Fruit fly (Drosophila melanogaster): ENCODE data around the gene bru3.

The bru3 gene

dm6 chr3L:13513112-13513538 lies 290.1 kb downstream of the bru3 start, which contains the start of the genes Vps36 and Liprin-beta (continued):
- peak; percentile 97 for TF ChIP-seq CG2120 (GFP tag; optimal IDR thresholded peaks at IDR 0.05)
- TF ChIP-seq Dek (tag; optimal IDR thresholded peaks at IDR 0.05): peak; percentile 87
- peak; percentile 85 for TF ChIP-seq Oaz (GFP tag; IDR thresholded peaks at IDR 0.05)
- TF ChIP-seq pita (GFP tag; optimal IDR thresholded peaks at IDR 0.05): no peak
- TF ChIP-seq sna (GFP tag; IDR thresholded peaks at IDR 0.05; ENCODE audit: partially characterized antibody): peak; percentile 99
- TF ChIP-seq psq (GFP tag; optimal IDR thresholded peaks at IDR 0.05): peak; percentile 75
- peak; percentile 93 for TF ChIP-seq Gug (GFP tag; IDR thresholded peaks at IDR 0.05)
- no peak for TF ChIP-seq CG11504 (tag; optimal IDR thresholded peaks at IDR 0.05)
- peak; percentile 93 for TF ChIP-seq Dbx (GFP tag; IDR thresholded peaks at IDR 0.05)
- TF ChIP-seq org-1 (GFP tag; optimal IDR thresholded peaks at IDR 0.05): peak; percentile 5
- peak; percentile 72 for TF ChIP-seq Dref (GFP tag; IDR thresholded peaks at IDR 0.05)
- TF ChIP-seq GATAe (GFP tag; conservative IDR thresholded peaks at IDR 0.05): peak; percentile 61; the same call in 1 of the 2 replicates
- peak; percentile 94 for TF ChIP-seq Dip3 (GFP tag; optimal IDR thresholded peaks at IDR 0.05)
- TF ChIP-seq CG8290 (GFP tag; optimal IDR thresholded peaks at IDR 0.05): no peak
- peak in 1 of 2 experiments; percentile 22 for TF ChIP-seq CG8290 (tag; optimal IDR thresholded peaks at IDR 0.05)
- peak; percentile 4 for TF ChIP-seq TFAM (GFP tag; optimal IDR thresholded peaks at IDR 0.05)
- TF ChIP-seq pan (optimal IDR thresholded peaks at IDR 0.05): no peak
- peak in 1 of 2 experiments; percentile 84 for TF ChIP-seq pan (GFP tag; optimal IDR thresholded peaks at IDR 0.05 in 1 of 2, IDR thresholded peaks at IDR 0.05 in 1 of 2)
- no peak for TF ChIP-seq sd (tag; optimal IDR thresholded peaks at IDR 0.05)
- TF ChIP-seq CG30431 (GFP tag; optimal IDR thresholded peaks at IDR 0.05): peak; percentile 71
- TF ChIP-seq pzg (GFP tag; optimal IDR thresholded peaks at IDR 0.05): peak; percentile 77
- TF ChIP-seq CG10321 (GFP tag; IDR thresholded peaks at IDR 0.05): 0 out of 2 replicates have a peak, but pooled peaks have one; percentile 51
- peak; percentile 87 for TF ChIP-seq CG2712 (tag; optimal IDR thresholded peaks at IDR 0.05)
- peak; percentile 77 for TF ChIP-seq ems (GFP tag; optimal IDR thresholded peaks at IDR 0.05)
- no peak for TF ChIP-seq CG10565 (GFP tag; optimal IDR thresholded peaks at IDR 0.05)
- TF ChIP-seq salm (tag; optimal IDR thresholded peaks at IDR 0.05): peak; percentile 42
- peak; percentile 83 for TF ChIP-seq CG17328 (GFP tag; IDR thresholded peaks at IDR 0.05)
- TF ChIP-seq CG3281 (GFP tag; optimal IDR thresholded peaks at IDR 0.05): no peak
- peak; percentile 91 for TF ChIP-seq CG32772 (GFP tag; IDR thresholded peaks at IDR 0.05)
- TF ChIP-seq ab (GFP tag; optimal IDR thresholded peaks at IDR 0.05): peak; percentile 67
- peak; percentile 63 for TF ChIP-seq trh (GFP tag; optimal IDR thresholded peaks at IDR 0.05)
- 0 out of 2 replicates have a peak, but pooled peaks have one; percentile 25 for TF ChIP-seq Lim3 (GFP tag; IDR thresholded peaks at IDR 0.05)
- no peak for TF ChIP-seq gsb-n (tag; optimal IDR thresholded peaks at IDR 0.05)
- TF ChIP-seq cas (GFP tag; IDR thresholded peaks at IDR 0.05): peak; percentile 77
- TF ChIP-seq MBD-R2 (GFP tag; IDR thresholded peaks at IDR 0.05): peak; percentile 97
- TF ChIP-seq nmo (GFP tag; optimal IDR thresholded peaks at IDR 0.05): peak; percentile 95
- no peak for TF ChIP-seq nom (GFP tag; optimal IDR thresholded peaks at IDR 0.05)
- TF ChIP-seq CG12299 (tag; optimal IDR thresholded peaks at IDR 0.05): peak; percentile 28
- TF ChIP-seq esg (GFP tag; conservative IDR thresholded peaks at IDR 0.05): peak; percentile 87
- no peak for TF ChIP-seq Hmx (GFP tag; optimal IDR thresholded peaks at IDR 0.05)
- peak; percentile 67 for TF ChIP-seq Six4 (GFP tag; optimal IDR thresholded peaks at IDR 0.05)
- peak; percentile 87 for TF ChIP-seq CG11093 (GFP tag; IDR thresholded peaks at IDR 0.05)
- TF ChIP-seq Hey (tag; optimal IDR thresholded peaks at IDR 0.05): no peak
- TF ChIP-seq dysf (GFP tag; IDR thresholded peaks at IDR 0.05): peak; percentile 89
- no peak for TF ChIP-seq CG13296 (GFP tag; optimal IDR thresholded peaks at IDR 0.05)
- peak; percentile 77 for TF ChIP-seq jigr1 (GFP tag; IDR thresholded peaks at IDR 0.05)
- TF ChIP-seq CG11085 (GFP tag; IDR thresholded peaks at IDR 0.05): peak; percentile 85
- TF ChIP-seq CG11398 (GFP tag; optimal IDR thresholded peaks at IDR 0.05): peak; percentile 83
- TF ChIP-seq Mad (GFP tag; optimal IDR thresholded peaks at IDR 0.05): peak; percentile 80
- TF ChIP-seq CG2202 (tag; optimal IDR thresholded peaks at IDR 0.05): peak; percentile 62
- TF ChIP-seq HmgZ (tag; optimal IDR thresholded peaks at IDR 0.05): peak; percentile 93
- peak; percentile 74 for TF ChIP-seq ato (GFP tag; IDR thresholded peaks at IDR 0.05; ENCODE audit: partially characterized antibody)

Data from whole organism, embryonic.